Worm (Caenorhabditis elegans): ENCODE data around the gene C54D10.13.

- no peak for TF ChIP-seq Y79H2A.3 (GFP tag; conservative IDR thresholded peaks at IDR 0.05)
- no peak for TF ChIP-seq egrh-3 (GFP tag; IDR thresholded peaks at IDR 0.05)
- no peak for TF ChIP-seq nfya-1 (tag; optimal IDR thresholded peaks at IDR 0.05; ENCODE audit: borderline replicate concordance, insufficient read depth)
Measured at ce11 chrV:12413651-12414114, 18.4 kb downstream of the C54D10.13 start, which contains the start of gene cdr-6.
